Fruit fly (Drosophila melanogaster) whole organism, wandering third instar larva: Measurements from ENCODE around the gene Pex3.

Experiments
- Dif ChIP-seq: fragments of 200-275, 200-300 bp; sonication (Bioruptor generic); optimal IDR thresholded peaks from 2 replicates; lab custom pipeline; 2018; ENCODE audit warnings: missing biosample characterization, missing genetic modification characterization; ENCODE audit not compliant: partially characterized antibody
- Hr83 ChIP-seq: fragments of 200-300 bp; sonication (Bioruptor generic); optimal IDR thresholded peaks from 2 replicates; lab custom pipeline; 2016; ENCODE audit warnings: missing biosample characterization, mild to moderate bottlenecking, missing genetic modification characterization, moderate library complexity; ENCODE audit not compliant: poor library complexity, severe bottlenecking
- dsf ChIP-seq: sonication (Bioruptor generic); optimal IDR thresholded peaks from 2 replicates; lab custom pipeline; 2016; ENCODE audit warnings: missing biosample characterization, missing genetic modification characterization, borderline replicate concordance
- ey ChIP-seq: fragments of 200-800 bp; sonication (Bioruptor generic); optimal IDR thresholded peaks from 2 replicates; lab custom pipeline; 2016; ENCODE audit warnings: missing biosample characterization, missing genetic modification characterization
- h ChIP-seq: fragments of 200-800 bp; sonication (Bioruptor generic); optimal IDR thresholded peaks from 3 replicates; lab custom pipeline; 2016; ENCODE audit warnings: missing biosample characterization, mild to moderate bottlenecking, missing genetic modification characterization
- jim ChIP-seq: fragments of 175-275, 200-325 bp; sonication (Bioruptor generic); optimal IDR thresholded peaks from 2 replicates; lab custom pipeline; 2016; ENCODE audit warnings: missing biosample characterization, mild to moderate bottlenecking, missing genetic modification characterization
- pan ChIP-seq: fragments of >200 bp; optimal IDR thresholded peaks from 2 replicates; lab custom pipeline; 2017

DNA sequence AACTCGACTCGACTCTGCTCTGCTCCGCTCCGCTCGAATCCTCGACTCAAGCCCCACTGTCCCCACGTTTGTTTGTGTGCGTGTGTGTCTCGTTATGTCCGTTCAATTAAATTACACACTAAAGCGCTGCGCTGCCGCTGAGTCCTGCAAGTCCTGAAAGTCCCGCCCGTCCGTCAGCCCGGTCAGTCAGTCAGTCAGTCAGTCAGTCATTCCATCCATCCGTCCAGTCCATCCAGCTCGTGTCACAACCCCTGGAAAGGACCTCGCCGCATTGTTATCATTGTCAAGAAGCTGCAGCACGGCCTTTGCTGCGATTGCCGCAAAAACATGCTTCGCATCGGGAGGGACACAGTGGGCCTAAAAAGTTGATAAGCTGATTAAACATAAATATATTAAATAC, 24.9 kb downstream of the Pex3 start:
- TF ChIP-seq pan (lab: Kevin White, UChicago) (no peak), ey (no peak), jim (no peak), dsf (GFP tag; lab: Kevin White, UChicago) (no peak), Hr83 (GFP tag; lab: Kevin White, UChicago) (no peak), Dif (GFP tag; lab: Kevin White, UChicago) (no peak), h (GFP tag; lab: Kevin White, UChicago) (no peak)
